Fruit fly (Drosophila melanogaster) whole organism, pupa: ENCODE results near the gene CG43922.
A peak's percentile ranks its signal among the peaks of the same experiment; 100 is the strongest.

ENCODE experiments used
- CG10348 ChIP-seq: fragments of 200-800 bp; sonication (Bioruptor generic); IDR thresholded peaks from 2 replicates; pipeline ENCODE4 v1.3.6; 2022; ENCODE audit warnings: missing biosample characterization, missing genetic modification characterization
- CG12605 ChIP-seq: fragments of 200-800 bp; sonication (Bioruptor generic); IDR thresholded peaks from 2 replicates; pipeline ENCODE4 v1.3.6; 2022; ENCODE audit warnings: missing biosample characterization, missing genetic modification characterization
- CG13204 ChIP-seq: fragments of 200-800 bp; sonication (Bioruptor generic); optimal IDR thresholded peaks from 2 replicates; lab custom pipeline; 2018; ENCODE audit warnings: missing biosample characterization, mild to moderate bottlenecking, missing genetic modification characterization, moderate library complexity
- CG14655 ChIP-seq: fragments of 200-800 bp; sonication (Bioruptor generic); optimal IDR thresholded peaks from 3 replicates; lab custom pipeline; 2017; ENCODE audit warnings: mild to moderate bottlenecking, missing biosample characterization, missing genetic modification reagents, missing genetic modification characterization
- CG15710 ChIP-seq: fragments of 200-800 bp; sonication (Bioruptor generic); optimal IDR thresholded peaks from 2 replicates; lab custom pipeline; 2018; ENCODE audit warnings: missing biosample characterization, mild to moderate bottlenecking, missing genetic modification characterization, moderate library complexity
- CG17806 ChIP-seq: fragments of 200-800 bp; sonication (Bioruptor generic); optimal IDR thresholded peaks from 2 replicates; lab custom pipeline; 2018; ENCODE audit warnings: missing biosample characterization, mild to moderate bottlenecking, missing genetic modification characterization, moderate library complexity
- CG32121 ChIP-seq: fragments of 200-800 bp; sonication (Bioruptor generic); IDR thresholded peaks from 2 replicates; pipeline ENCODE4 v1.3.6; 2022; ENCODE audit warnings: missing biosample characterization, missing genetic modification characterization
- CG34367 ChIP-seq: fragments of 200-800 bp; sonication (Bioruptor generic); optimal IDR thresholded peaks from 2 replicates; lab custom pipeline; 2018; ENCODE audit warnings: missing biosample characterization, mild to moderate bottlenecking, missing genetic modification characterization
- CG4496 ChIP-seq: fragments of 200-800 bp; sonication (Bioruptor generic); IDR thresholded peaks from 3 replicates; pipeline ENCODE4 v1.3.6; 2022; ENCODE audit warnings: missing biosample characterization, missing genetic modification characterization
- CG8159 ChIP-seq: fragments of 200-800 bp; sonication (Bioruptor generic); optimal IDR thresholded peaks from 3 replicates; lab custom pipeline; 2018; ENCODE audit warnings: missing biosample characterization, mild to moderate bottlenecking, missing genetic modification characterization, moderate library complexity
- CG8301 ChIP-seq: fragments of 200-800 bp; sonication (Bioruptor generic); optimal IDR thresholded peaks from 2 replicates; lab custom pipeline; 2018; ENCODE audit warnings: missing biosample characterization, mild to moderate bottlenecking, missing genetic modification characterization
- CG9948 ChIP-seq: fragments of 200-800 bp; sonication (Bioruptor generic); optimal IDR thresholded peaks from 2 replicates; lab custom pipeline; 2018; ENCODE audit warnings: missing biosample characterization, mild to moderate bottlenecking, missing genetic modification characterization, moderate library complexity
- D1 ChIP-seq: fragments of 200-800 bp; sonication (Bioruptor generic); optimal IDR thresholded peaks from 2 replicates; lab custom pipeline; 2018; ENCODE audit warnings: missing biosample characterization, mild to moderate bottlenecking, missing genetic modification characterization, moderate library complexity
- EcR ChIP-seq: fragments of 200-800 bp; sonication (Bioruptor generic); optimal IDR thresholded peaks from 3 replicates; lab custom pipeline; 2019; ENCODE audit warnings: missing biosample characterization, missing genetic modification characterization, mild to moderate bottlenecking, moderate library complexity, missing genetic modification reagents
- Ets98B ChIP-seq: fragments of 200-800 bp; sonication (Bioruptor generic); IDR thresholded peaks from 2 replicates; pipeline ENCODE4 v1.3.6; 2022; ENCODE audit warnings: missing biosample characterization, missing genetic modification characterization
- Pif1A ChIP-seq: fragments of 200-800 bp; sonication (Bioruptor generic); optimal IDR thresholded peaks from 3 replicates; lab custom pipeline; 2016; ENCODE audit warnings: missing biosample characterization, missing genetic modification characterization
- Pif1B ChIP-seq: fragments of 200-800 bp; sonication (Bioruptor generic); optimal IDR thresholded peaks from 3 replicates; lab custom pipeline; 2016; ENCODE audit warnings: missing biosample characterization, missing genetic modification characterization
- Snoo ChIP-seq: fragments of 200-800 bp; sonication (Bioruptor generic); optimal IDR thresholded peaks from 3 replicates; lab custom pipeline; 2017; ENCODE audit warnings: missing biosample characterization, mild to moderate bottlenecking, missing genetic modification characterization, inconsistent platforms
- fd96Ca ChIP-seq: fragments of 200-800 bp; sonication (Bioruptor generic); IDR thresholded peaks from 3 replicates; pipeline ENCODE4 v1.3.6; 2022; ENCODE audit warnings: missing biosample characterization, missing genetic modification characterization
- gl ChIP-seq: fragments of 200-800 bp; sonication (Bioruptor generic); optimal IDR thresholded peaks from 2 replicates; lab custom pipeline; 2018; ENCODE audit warnings: missing biosample characterization, mild to moderate bottlenecking, missing genetic modification characterization
- rn ChIP-seq: fragments of 200-800 bp; sonication (Bioruptor generic); IDR thresholded peaks from 2 replicates; pipeline ENCODE4 v1.3.6; 2022; ENCODE audit warnings: missing biosample characterization, missing genetic modification characterization

Gene CG43922

dm6 chr2L:6275981-6276380, 32.6 kb downstream of the CG43922 start:
- no peak for TF ChIP-seq CG4496 (GFP tag; lab: Robert Waterston, UW)
- TF ChIP-seq Ets98B (GFP tag; lab: Robert Waterston, UW): no peak
- TF ChIP-seq CG8159 (tag; lab: Kevin White, UChicago): no peak
- no peak for TF ChIP-seq D1 (tag; lab: Kevin White, UChicago)
- TF ChIP-seq CG14655 (GFP tag; lab: Kevin White, UChicago): no peak
- TF ChIP-seq CG13204: no peak
- no peak for TF ChIP-seq Pif1B
- TF ChIP-seq CG32121: no peak
- TF ChIP-seq EcR: no peak
- TF ChIP-seq CG15710 (tag; lab: Kevin White, UChicago): no peak
- TF ChIP-seq gl (tag; lab: Kevin White, UChicago): no peak
- TF ChIP-seq rn (GFP tag; lab: Robert Waterston, UW): no peak
- no peak for TF ChIP-seq CG34367
- TF ChIP-seq CG9948 (tag; lab: Kevin White, UChicago): no peak
- no peak for TF ChIP-seq Snoo
- no peak for TF ChIP-seq Pif1A (GFP tag; lab: Kevin White, UChicago)
- no peak for TF ChIP-seq CG12605 (GFP tag; lab: Robert Waterston, UW)
- TF ChIP-seq fd96Ca (GFP tag; lab: Robert Waterston, UW): no peak
- TF ChIP-seq CG17806 (tag; lab: Kevin White, UChicago): no peak
- no peak for TF ChIP-seq CG8301 (tag; lab: Kevin White, UChicago)

- TF ChIP-seq Ets98B (GFP tag; lab: Robert Waterston, UW) (0 out of 2 replicates have a peak, but pooled peaks have one; percentile 8), EcR (no peak), CG8159 (tag; lab: Kevin White, UChicago) (no peak), CG10348 (GFP tag; lab: Robert Waterston, UW) (no peak), CG32121 (no peak), gl (tag; lab: Kevin White, UChicago) (no peak), CG34367 (no peak), CG4496 (GFP tag; lab: Robert Waterston, UW) (no peak)
Observed at dm6 chr2L:6273963-6274834, 34.4 kb downstream of the CG43922 start.

dm6 chr2L:6271384-6271783, 37.2 kb downstream of the CG43922 start:
- TF ChIP-seq Ets98B (GFP tag; lab: Robert Waterston, UW) (peak; percentile 48; the same call in 1 of the 2 replicates), Snoo (no peak), rn (GFP tag; lab: Robert Waterston, UW) (no peak), CG10348 (GFP tag; lab: Robert Waterston, UW) (no peak), CG9948 (tag; lab: Kevin White, UChicago) (no peak), CG34367 (no peak), CG12605 (GFP tag; lab: Robert Waterston, UW) (no peak), CG8301 (tag; lab: Kevin White, UChicago) (no peak), CG17806 (tag; lab: Kevin White, UChicago) (no peak), Pif1B (no peak), CG32121 (peak; percentile 57), D1 (tag; lab: Kevin White, UChicago) (no peak), CG15710 (tag; lab: Kevin White, UChicago) (no peak), Pif1A (GFP tag; lab: Kevin White, UChicago) (no peak), EcR (no peak), gl (tag; lab: Kevin White, UChicago) (no peak), CG4496 (GFP tag; lab: Robert Waterston, UW) (peak; percentile 69; the same call in 2 of the 3 replicates), fd96Ca (GFP tag; lab: Robert Waterston, UW) (peak; percentile 38; the same call in 2 of the 3 replicates), CG8159 (tag; lab: Kevin White, UChicago) (no peak), CG14655 (GFP tag; lab: Kevin White, UChicago) (no peak), CG13204 (peak; percentile 14)
- TF ChIP-seq, all 21 proteins: peak for 5

dm6 chr2L:6264390-6264789, 44.2 kb downstream of the CG43922 start, which contains the start of gene CG13983:
Gene CG13983, minus strand, starts transcription at chr2L:6264490.
- no peak for TF ChIP-seq EcR
- TF ChIP-seq CG14655 (GFP tag; lab: Kevin White, UChicago): no peak
- TF ChIP-seq CG15710 (tag; lab: Kevin White, UChicago): no peak
- no peak for TF ChIP-seq CG4496 (GFP tag; lab: Robert Waterston, UW)
- TF ChIP-seq Ets98B (GFP tag; lab: Robert Waterston, UW): no peak
- no peak for TF ChIP-seq Snoo
- no peak for TF ChIP-seq CG34367
- no peak for TF ChIP-seq CG8159 (tag; lab: Kevin White, UChicago)
- TF ChIP-seq CG8301 (tag; lab: Kevin White, UChicago): no peak
- no peak for TF ChIP-seq CG12605 (GFP tag; lab: Robert Waterston, UW)

dm6 chr2L:6259629-6260028, 48.9 kb downstream of the CG43922 start:
- TF ChIP-seq CG8301 (tag; lab: Kevin White, UChicago): no peak
- TF ChIP-seq fd96Ca (GFP tag; lab: Robert Waterston, UW): no peak
- no peak for TF ChIP-seq CG4496 (GFP tag; lab: Robert Waterston, UW)
- no peak for TF ChIP-seq CG15710 (tag; lab: Kevin White, UChicago)
- no peak for TF ChIP-seq EcR
- TF ChIP-seq D1 (tag; lab: Kevin White, UChicago): no peak
- TF ChIP-seq CG32121: no peak
- no peak for TF ChIP-seq Pif1A (GFP tag; lab: Kevin White, UChicago)
- TF ChIP-seq Pif1B: no peak
- TF ChIP-seq CG10348 (GFP tag; lab: Robert Waterston, UW): no peak
- TF ChIP-seq CG8159 (tag; lab: Kevin White, UChicago): no peak
- no peak for TF ChIP-seq CG13204
- TF ChIP-seq, all 21 proteins: peak for 0
